Fruit fly (Drosophila melanogaster): ENCODE data around the gene CG34025.

The CG34025 gene

dm6 chr3L:2960949-2961584, at the start of gene CG34025, which contains the start of gene Or63a:
Gene CG34025 (minus strand): TSS chr3L:2961049.
Gene Or63a (plus strand): TSS chr3L:2961534.
- TF ChIP-seq CG3919 (GFP tag; optimal IDR thresholded peaks at IDR 0.05) (no peak), CG9139 (GFP tag; optimal IDR thresholded peaks at IDR 0.05) (no peak), achi (GFP tag; optimal IDR thresholded peaks at IDR 0.05) (no peak), Smox (GFP tag; optimal IDR thresholded peaks at IDR 0.05) (no peak), Met (GFP tag; optimal IDR thresholded peaks at IDR 0.05) (no peak), Blimp-1 (GFP tag; optimal IDR thresholded peaks at IDR 0.05) (no peak), CG8319 (GFP tag; optimal IDR thresholded peaks at IDR 0.05) (no peak), vri (GFP tag; optimal IDR thresholded peaks at IDR 0.05) (no peak), CG16779 (tag; optimal IDR thresholded peaks at IDR 0.05) (no peak), lz (GFP tag; optimal IDR thresholded peaks at IDR 0.05) (no peak)

- 0 out of 3 replicates have a peak, but pooled peaks have one; percentile 19 for TF ChIP-seq eg (GFP tag; IDR thresholded peaks at IDR 0.05)
- no peak for TF ChIP-seq Ets96B (tag; optimal IDR thresholded peaks at IDR 0.05)
These were observed 40.6 kb upstream of the CG34025 start, which contains the start of gene FMRFaR for dm6 chr3L:3001445-3001844. Gene FMRFaR (plus strand): TSS chr3L:3001716.

- TF ChIP-seq CG10669 (GFP tag; optimal IDR thresholded peaks at IDR 0.05) (no peak), fd85E (GFP tag; optimal IDR thresholded peaks at IDR 0.05) (no peak), achi (GFP tag; optimal IDR thresholded peaks at IDR 0.05) (no peak), CG34406 (GFP tag; optimal IDR thresholded peaks at IDR 0.05) (no peak), CG11762 (GFP tag; optimal IDR thresholded peaks at IDR 0.05; ENCODE audit: insufficient read depth) (no peak), CG16779 (tag; optimal IDR thresholded peaks at IDR 0.05) (no peak), CG6792 (GFP tag; optimal IDR thresholded peaks at IDR 0.05) (no peak), Blimp-1 (GFP tag; optimal IDR thresholded peaks at IDR 0.05) (no peak), CG1621 (tag; optimal IDR thresholded peaks at IDR 0.05) (no peak), Eip75B (GFP tag; optimal IDR thresholded peaks at IDR 0.05) (no peak), CG11294 (GFP tag; IDR thresholded peaks at IDR 0.05) (no peak), CG4318 (GFP tag; optimal IDR thresholded peaks at IDR 0.05) (no peak), Sox14 (GFP tag; optimal IDR thresholded peaks at IDR 0.05) (no peak), acj6 (GFP tag; optimal IDR thresholded peaks at IDR 0.05) (no peak), CG11902 (GFP tag; optimal IDR thresholded peaks at IDR 0.05) (no peak), dsx (GFP tag; optimal IDR thresholded peaks at IDR 0.05; ENCODE audit: poor library complexity, severe bottlenecking) (no peak), dac (GFP tag; optimal IDR thresholded peaks at IDR 0.05) (no peak), svp (GFP tag) (no peak)
These were observed 34.0 kb upstream of the CG34025 start, which contains the start of gene CG2113 for dm6 chr3L:2994872-2995271. Gene CG2113 (plus strand): TSS chr3L:2995172.

dm6 chr3L:2987749-2988148, 26.9 kb upstream of the CG34025 start:
- TF ChIP-seq svp (GFP tag) (peak; percentile 33), CG6854 (GFP tag; optimal IDR thresholded peaks at IDR 0.05) (no peak)

dm6 chr3L:2986302-2986701, 25.5 kb upstream of the CG34025 start:
- TF ChIP-seq Lpt (GFP tag; optimal IDR thresholded peaks at IDR 0.05): no peak

dm6 chr3L:2980856-2981255, 20.0 kb upstream of the CG34025 start, which contains the start of gene CPT2:
Gene CPT2 (plus strand): TSS chr3L:2981022.
- TF ChIP-seq CG11902 (GFP tag; optimal IDR thresholded peaks at IDR 0.05) (no peak), dsx (GFP tag; optimal IDR thresholded peaks at IDR 0.05; ENCODE audit: poor library complexity, severe bottlenecking) (no peak), CG6276 (GFP tag; optimal IDR thresholded peaks at IDR 0.05) (peak; percentile 81), topi (GFP tag; optimal IDR thresholded peaks at IDR 0.05) (no peak), CG1621 (tag; optimal IDR thresholded peaks at IDR 0.05) (no peak), svp (GFP tag) (no peak), achi (GFP tag; optimal IDR thresholded peaks at IDR 0.05) (no peak), CG10669 (GFP tag; optimal IDR thresholded peaks at IDR 0.05) (peak; percentile 25), CG8119 (GFP tag; IDR thresholded peaks at IDR 0.05) (no peak), Ets21C (GFP tag; optimal IDR thresholded peaks at IDR 0.05) (no peak), Hr38 (GFP tag; optimal IDR thresholded peaks at IDR 0.05) (no peak), fd85E (GFP tag; optimal IDR thresholded peaks at IDR 0.05) (no peak), CG10631 (GFP tag; optimal IDR thresholded peaks at IDR 0.05) (no peak), CG8319 (GFP tag; optimal IDR thresholded peaks at IDR 0.05) (no peak), CG9139 (GFP tag; optimal IDR thresholded peaks at IDR 0.05) (peak; percentile 46), vri (GFP tag; optimal IDR thresholded peaks at IDR 0.05) (no peak), lz (GFP tag; optimal IDR thresholded peaks at IDR 0.05) (no peak), CG6163 (GFP tag; IDR thresholded peaks at IDR 0.05) (peak; percentile 58; the same call in 1 of the 3 replicates), fkh (GFP tag; optimal IDR thresholded peaks at IDR 0.05) (no peak), Sox15 (GFP tag; optimal IDR thresholded peaks at IDR 0.05) (no peak), CG11762 (GFP tag; optimal IDR thresholded peaks at IDR 0.05; ENCODE audit: insufficient read depth) (no peak), CG6854 (GFP tag; optimal IDR thresholded peaks at IDR 0.05) (peak; percentile 78), salr (GFP tag; optimal IDR thresholded peaks at IDR 0.05) (no peak), Blimp-1 (GFP tag; optimal IDR thresholded peaks at IDR 0.05) (no peak), Gug (GFP tag; IDR thresholded peaks at IDR 0.05) (no peak)

Measured in whole organism, prepupa.